Worm (Caenorhabditis elegans): ENCODE results near the gene col-34.

DNA sequence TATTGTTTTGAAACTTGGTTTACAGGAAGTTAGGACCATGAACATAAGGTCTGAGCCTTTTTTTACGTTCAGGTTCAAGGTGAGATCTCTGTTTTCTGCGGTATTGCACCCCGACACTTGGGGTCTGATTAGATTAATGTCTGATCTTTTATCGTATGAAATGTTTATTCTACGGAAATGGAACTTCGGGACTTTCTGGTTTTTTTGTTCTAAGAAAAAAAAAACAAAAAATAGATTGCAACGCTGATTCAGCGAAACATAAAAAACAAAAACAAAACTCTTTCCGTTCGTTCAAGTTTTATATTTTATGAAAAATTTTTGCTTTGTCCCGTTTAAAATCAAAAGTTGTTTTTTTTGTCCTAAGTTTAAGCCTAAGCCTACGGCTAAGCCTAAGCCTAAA lies 20.8 kb upstream of the col-34 start, which contains the start of gene F36A4.5:
- TF ChIP-seq T22C8.4 (GFP tag; IDR thresholded peaks at IDR 0.05) (no peak), med-1 (GFP tag; optimal IDR thresholded peaks at IDR 0.05; ENCODE audit: insufficient read depth) (no peak), flt-1 (GFP tag; IDR thresholded peaks at IDR 0.05) (no peak), ztf-29 (GFP tag; IDR thresholded peaks at IDR 0.05) (no peak), ztf-23 (GFP tag; IDR thresholded peaks at IDR 0.05) (no peak), ref-1 (GFP tag; conservative IDR thresholded peaks at IDR 0.05) (no peak), tab-1 (GFP tag; IDR thresholded peaks at IDR 0.05) (no peak)

Measured in whole organism, midembryonic.